Fruit fly (Drosophila melanogaster): Measurements from ENCODE around the gene Cyp318a1.

Cyp318a1 gene

DNA sequence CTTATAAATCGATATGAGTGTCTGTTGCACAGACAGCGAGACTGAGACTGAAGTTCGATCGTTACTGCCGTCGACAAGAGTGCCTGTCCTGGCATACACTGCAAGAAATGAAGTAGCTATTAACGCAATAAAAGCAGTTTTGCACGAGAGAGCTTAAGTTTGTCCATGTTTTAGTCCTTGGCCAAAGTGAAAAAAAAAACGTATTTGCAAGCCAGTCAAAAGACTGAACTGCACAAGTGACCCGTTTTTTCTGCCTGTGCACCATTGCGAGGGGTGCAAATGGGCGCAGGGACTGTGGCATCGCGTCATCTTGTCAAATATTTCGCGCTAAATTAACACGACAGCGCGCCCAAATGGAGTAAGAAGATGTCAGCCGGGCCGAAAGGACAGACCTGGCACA, 43.1 kb downstream of the Cyp318a1 start:
- no peak for TF ChIP-seq kay (GFP tag; ENCODE audit: borderline replicate concordance)
- no peak for TF ChIP-seq ovo (GFP tag; optimal IDR thresholded peaks at IDR 0.05)
- no peak for TF ChIP-seq Crg-1 (GFP tag; optimal IDR thresholded peaks at IDR 0.05)
- TF ChIP-seq CG7045 (GFP tag; optimal IDR thresholded peaks at IDR 0.05): no peak
- no peak for TF ChIP-seq cnc (optimal IDR thresholded peaks at IDR 0.05)

dm6 chrX:12076243-12076642, 43.8 kb downstream of the Cyp318a1 start:
- no peak for TF ChIP-seq CG5204 (GFP tag; optimal IDR thresholded peaks at IDR 0.05)
- TF ChIP-seq CG11617 (GFP tag; optimal IDR thresholded peaks at IDR 0.05): no peak
- no peak for TF ChIP-seq tj (GFP tag; optimal IDR thresholded peaks at IDR 0.05)
- no peak for TF ChIP-seq CG7045 (GFP tag; optimal IDR thresholded peaks at IDR 0.05)
- no peak for TF ChIP-seq Clk (GFP tag; optimal IDR thresholded peaks at IDR 0.05)

- TF ChIP-seq tj (GFP tag; optimal IDR thresholded peaks at IDR 0.05) (no peak), CG14711 (tag; optimal IDR thresholded peaks at IDR 0.05) (no peak), Crg-1 (GFP tag; optimal IDR thresholded peaks at IDR 0.05) (no peak), cnc (optimal IDR thresholded peaks at IDR 0.05) (no peak), CG7101 (tag; optimal IDR thresholded peaks at IDR 0.05) (no peak), Clk (GFP tag; optimal IDR thresholded peaks at IDR 0.05) (no peak), ovo (GFP tag; optimal IDR thresholded peaks at IDR 0.05) (no peak), CG7045 (GFP tag; optimal IDR thresholded peaks at IDR 0.05) (no peak), pad (GFP tag; optimal IDR thresholded peaks at IDR 0.05) (no peak), CG12768 (GFP tag; optimal IDR thresholded peaks at IDR 0.05) (no peak), CG33017 (tag; optimal IDR thresholded peaks at IDR 0.05) (no peak), Hr96 (GFP tag; optimal IDR thresholded peaks at IDR 0.05) (no peak), CG1620 (GFP tag; optimal IDR thresholded peaks at IDR 0.05) (no peak)
Observed at dm6 chrX:12082244-12082643, 49.8 kb downstream of the Cyp318a1 start.

- TF ChIP-seq Crg-1 (GFP tag; optimal IDR thresholded peaks at IDR 0.05): no peak
- no peak for TF ChIP-seq Mnt (GFP tag; optimal IDR thresholded peaks at IDR 0.05)
- no peak for TF ChIP-seq kay (GFP tag; ENCODE audit: borderline replicate concordance)
- TF ChIP-seq ovo (GFP tag; optimal IDR thresholded peaks at IDR 0.05): no peak
- no peak for TF ChIP-seq toe (GFP tag; optimal IDR thresholded peaks at IDR 0.05)
- no peak for TF ChIP-seq CG12768 (GFP tag; optimal IDR thresholded peaks at IDR 0.05)
- TF ChIP-seq CG14711 (tag; optimal IDR thresholded peaks at IDR 0.05): no peak
- TF ChIP-seq CG7101 (tag; optimal IDR thresholded peaks at IDR 0.05): no peak
- TF ChIP-seq CG7045 (GFP tag; optimal IDR thresholded peaks at IDR 0.05): no peak
- TF ChIP-seq Clk (GFP tag; optimal IDR thresholded peaks at IDR 0.05): no peak
- no peak for TF ChIP-seq CG33017 (tag; optimal IDR thresholded peaks at IDR 0.05)
- TF ChIP-seq bab1 (GFP tag; optimal IDR thresholded peaks at IDR 0.05): no peak
- no peak for TF ChIP-seq CG11617 (GFP tag; optimal IDR thresholded peaks at IDR 0.05)
- TF ChIP-seq pad (GFP tag; optimal IDR thresholded peaks at IDR 0.05): no peak
Observed at dm6 chrX:12084406-12084805, 52.0 kb downstream of the Cyp318a1 start.
